Worm (Caenorhabditis elegans) whole organism, early embryonic: ENCODE results near the gene hsp-12.2.

Source experiments
- B0310.2 ChIP-seq: sonication (generic microtip); optimal IDR thresholded peaks from 2 replicates; lab custom pipeline; 2016; ENCODE audit warnings: mild to moderate bottlenecking, missing genetic modification characterization, missing compliant biosample characterization
- F13C5.2 ChIP-seq: sonication (generic microtip); optimal IDR thresholded peaks from 2 replicates; lab custom pipeline; 2017; ENCODE audit warnings: mild to moderate bottlenecking, missing genetic modification characterization, inconsistent platforms, missing compliant biosample characterization
- aly-1 ChIP-seq: sonication (generic microtip); optimal IDR thresholded peaks from 2 replicates; lab custom pipeline; 2016; ENCODE audit warnings: missing genetic modification characterization, missing compliant biosample characterization
- ama-1 ChIP-seq: fragments of 150-350 bp; optimal IDR thresholded peaks from 2 replicates; lab custom pipeline; 2014
- ceh-13 ChIP-seq: fragments of 200-800 bp; sonication (Bioruptor generic); optimal IDR thresholded peaks from 2 replicates; lab custom pipeline; 2018; ENCODE audit warnings: mild to moderate bottlenecking, missing genetic modification characterization, missing compliant biosample characterization
- ceh-36 ChIP-seq: sonication (generic microtip); optimal IDR thresholded peaks from 2 replicates; lab custom pipeline; 2016; ENCODE audit warnings: missing genetic modification characterization, inconsistent platforms, missing compliant biosample characterization
- ets-7 ChIP-seq: sonication (generic microtip); optimal IDR thresholded peaks from 2 replicates; lab custom pipeline; 2016; ENCODE audit warnings: missing genotype, missing genetic modification characterization, missing compliant biosample characterization
- flt-1 ChIP-seq: fragments of 200-800 bp; sonication (Bioruptor generic); IDR thresholded peaks from 2 replicates; pipeline ENCODE4 v1.3.6; 2022; ENCODE audit warnings: missing genetic modification characterization, missing compliant biosample characterization
- hmbx-1 ChIP-seq: sonication (generic microtip); optimal IDR thresholded peaks from 2 replicates; lab custom pipeline; 2016; ENCODE audit warnings: mild to moderate bottlenecking, missing genetic modification characterization, missing compliant biosample characterization
- hmg-4 ChIP-seq: fragments of 200-800 bp; sonication (Bioruptor generic); optimal IDR thresholded peaks from 2 replicates; lab custom pipeline; 2018; ENCODE audit warnings: mild to moderate bottlenecking, missing genetic modification characterization, missing compliant biosample characterization
- hnd-1 ChIP-seq: sonication (generic microtip); optimal IDR thresholded peaks from 2 replicates; lab custom pipeline; 2016; ENCODE audit warnings: missing genetic modification characterization, missing compliant biosample characterization
- pes-1 ChIP-seq: fragments of 200-800 bp; sonication (Bioruptor generic); IDR thresholded peaks from 2 replicates; pipeline ENCODE4 v1.3.6; 2022; ENCODE audit warnings: missing genetic modification reagents, missing genetic modification characterization, missing compliant biosample characterization
- scrt-1 ChIP-seq: fragments of 200-800 bp; sonication (Bioruptor generic); IDR thresholded peaks from 2 replicates; pipeline ENCODE4 v1.3.6; 2022; ENCODE audit warnings: missing genetic modification characterization, missing compliant biosample characterization
- sea-1 ChIP-seq: fragments of 200-800 bp; sonication (Bioruptor generic); conservative IDR thresholded peaks from 2 replicates; pipeline ENCODE4 v1.3.6; 2022; ENCODE audit warnings: missing genetic modification characterization, missing compliant biosample characterization
- tbx-11 ChIP-seq: fragments of 200-800 bp; sonication (Bioruptor generic); IDR thresholded peaks from 2 replicates; pipeline ENCODE4 v1.3.6; 2022; ENCODE audit warnings: missing genetic modification characterization, missing compliant biosample characterization
- tbx-37 ChIP-seq: fragments of 200-800 bp; sonication (Bioruptor generic); conservative IDR thresholded peaks from 2 replicates; pipeline ENCODE4 v1.3.6; 2022; ENCODE audit warnings: missing genetic modification reagents, missing genetic modification characterization, missing compliant biosample characterization
- tra-4 ChIP-seq: sonication (generic microtip); optimal IDR thresholded peaks from 2 replicates; lab custom pipeline; 2017; ENCODE audit warnings: missing genetic modification characterization, missing compliant biosample characterization

Gene hsp-12.2

DNA sequence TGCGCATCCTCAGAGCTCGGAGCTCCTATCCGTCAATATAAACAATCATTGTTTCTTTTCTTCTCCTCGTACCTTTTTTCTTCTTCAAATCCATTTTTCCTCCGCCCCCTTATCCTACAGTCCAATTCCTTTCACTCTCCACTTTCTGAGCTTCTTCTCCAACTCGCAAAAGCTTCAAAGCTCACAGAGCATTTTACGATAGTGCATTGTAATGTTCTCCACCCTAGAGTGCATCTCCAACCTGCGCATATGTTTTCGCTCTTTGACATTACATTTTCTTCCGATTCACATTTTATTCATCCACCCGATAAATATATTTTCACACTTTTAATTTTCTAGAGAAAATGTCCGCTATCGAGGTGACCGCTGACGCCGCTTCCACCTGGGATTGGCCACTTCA, at the start of gene hsp-12.2:
hsp-12.2 (plus strand) TSS at position 301 of the 400 bp plus-strand sequence.
- TF ChIP-seq ceh-36 (tag; lab: Kevin White, UChicago), result no peak
- no peak for TF ChIP-seq aly-1 (tag; lab: Kevin White, UChicago)
- TF ChIP-seq hmbx-1 (tag; lab: Kevin White, UChicago), result no peak
- TF ChIP-seq tra-4, result no peak
- no peak for TF ChIP-seq hmg-4 (GFP tag; lab: Kevin White, UChicago)
- no peak for TF ChIP-seq sea-1 (GFP tag; lab: Robert Waterston, UW)

DNA sequence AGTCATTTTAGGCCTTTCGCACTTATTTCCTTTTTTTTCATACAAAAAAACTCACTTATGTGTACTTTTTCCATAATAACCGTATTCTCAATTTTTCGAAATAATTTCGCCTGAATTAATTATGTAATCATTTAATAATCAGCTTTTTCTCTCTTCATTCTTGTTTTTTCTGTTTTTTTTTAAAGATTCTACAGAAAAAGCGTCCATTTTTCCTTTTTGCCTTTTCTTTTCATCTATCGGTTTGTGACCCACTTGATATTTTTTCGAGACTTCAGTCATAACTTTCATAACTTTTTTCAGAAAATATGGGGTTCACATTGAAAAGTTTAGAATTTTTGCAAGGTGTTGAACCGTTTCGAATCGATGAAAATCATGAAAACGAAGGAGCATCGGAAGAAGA, 49.6 kb upstream of the hsp-12.2 start, which contains the start of gene vms-1:
vms-1 (plus strand) TSS at position 301 of the 400 bp plus-strand sequence.
- no peak for TF ChIP-seq B0310.2
- TF ChIP-seq flt-1, result no peak
- no peak for TF ChIP-seq ama-1 (lab: Kevin White, UChicago)
- no peak for TF ChIP-seq sea-1 (GFP tag; lab: Robert Waterston, UW)
- TF ChIP-seq hnd-1 (tag; lab: Kevin White, UChicago), result no peak
- no peak for TF ChIP-seq ets-7
- TF ChIP-seq tbx-11 (GFP tag; lab: Robert Waterston, UW), result no peak
- TF ChIP-seq pes-1, result no peak
- TF ChIP-seq tra-4, result no peak
- TF ChIP-seq scrt-1 (GFP tag; lab: Robert Waterston, UW), result no peak
- TF ChIP-seq F13C5.2 (tag; lab: Kevin White, UChicago), result no peak
- TF ChIP-seq hmbx-1 (tag; lab: Kevin White, UChicago), result no peak
- TF ChIP-seq ceh-36 (tag; lab: Kevin White, UChicago), result no peak
- no peak for TF ChIP-seq tbx-37 (GFP tag; lab: Robert Waterston, UW)
- no peak for TF ChIP-seq hmg-4 (GFP tag; lab: Kevin White, UChicago)
- no peak for TF ChIP-seq ceh-13 (GFP tag; lab: Kevin White, UChicago)

DNA sequence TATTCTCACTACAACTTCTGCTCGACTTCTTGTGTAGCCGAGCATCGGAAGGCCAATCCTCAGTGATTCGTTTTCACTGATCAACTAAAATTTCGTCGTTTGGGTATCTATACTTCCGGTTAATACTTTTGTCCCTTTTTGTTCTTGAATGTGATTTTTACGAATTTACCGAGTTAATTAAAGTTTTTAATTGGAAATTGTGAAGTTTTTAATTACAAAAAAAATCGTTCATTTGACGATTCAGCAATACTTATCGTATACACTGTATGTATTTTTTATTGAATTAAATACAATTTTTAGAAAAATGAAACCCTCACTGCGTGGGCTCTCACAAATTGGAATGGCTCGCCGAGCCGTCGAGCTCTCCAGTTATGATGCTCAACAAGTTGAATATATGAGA, 46.5 kb upstream of the hsp-12.2 start, which contains the start of gene idi-1:
idi-1 (plus strand) TSS at position 301 of the 400 bp plus-strand sequence.
- TF ChIP-seq hnd-1 (tag; lab: Kevin White, UChicago) (no peak), hmg-4 (GFP tag; lab: Kevin White, UChicago) (no peak), F13C5.2 (tag; lab: Kevin White, UChicago) (no peak), ceh-36 (tag; lab: Kevin White, UChicago) (no peak), ama-1 (lab: Kevin White, UChicago) (no peak), tbx-11 (GFP tag; lab: Robert Waterston, UW) (no peak), ceh-13 (GFP tag; lab: Kevin White, UChicago) (no peak), tra-4 (no peak), aly-1 (tag; lab: Kevin White, UChicago) (no peak), flt-1 (no peak), tbx-37 (GFP tag; lab: Robert Waterston, UW) (no peak), hmbx-1 (tag; lab: Kevin White, UChicago) (no peak), ets-7 (no peak), scrt-1 (GFP tag; lab: Robert Waterston, UW) (no peak), pes-1 (no peak)

DNA sequence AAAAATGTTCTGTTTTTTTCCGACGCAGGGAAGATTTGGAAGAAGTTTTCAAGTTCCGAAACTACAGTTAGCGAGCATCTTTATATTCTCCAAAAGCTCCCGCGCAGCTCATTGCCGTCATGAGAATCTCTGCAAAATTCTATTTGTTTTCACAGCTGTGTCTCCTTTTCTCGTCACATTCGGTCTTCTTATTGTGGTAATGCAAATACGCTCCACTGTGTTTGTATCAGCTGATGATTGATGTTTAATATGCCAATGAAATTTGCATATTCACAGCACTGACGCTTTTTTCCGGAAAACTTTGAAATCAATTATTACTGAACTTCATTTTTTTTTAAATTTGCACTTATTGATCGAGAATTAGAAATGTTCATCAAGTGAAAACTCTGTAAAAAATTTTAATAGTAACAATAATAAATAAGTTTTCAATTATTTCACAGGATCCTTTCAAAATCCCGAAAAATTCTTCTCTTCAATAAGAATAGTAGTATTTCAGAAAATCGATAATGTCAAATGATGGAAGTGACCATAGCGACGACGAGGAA, 44.7 kb upstream of the hsp-12.2 start, which contains the start of gene K06H7.2:
K06H7.2 (plus strand) TSS at position 495 of the 545 bp plus-strand sequence.
- no peak for TF ChIP-seq scrt-1 (GFP tag; lab: Robert Waterston, UW)

DNA sequence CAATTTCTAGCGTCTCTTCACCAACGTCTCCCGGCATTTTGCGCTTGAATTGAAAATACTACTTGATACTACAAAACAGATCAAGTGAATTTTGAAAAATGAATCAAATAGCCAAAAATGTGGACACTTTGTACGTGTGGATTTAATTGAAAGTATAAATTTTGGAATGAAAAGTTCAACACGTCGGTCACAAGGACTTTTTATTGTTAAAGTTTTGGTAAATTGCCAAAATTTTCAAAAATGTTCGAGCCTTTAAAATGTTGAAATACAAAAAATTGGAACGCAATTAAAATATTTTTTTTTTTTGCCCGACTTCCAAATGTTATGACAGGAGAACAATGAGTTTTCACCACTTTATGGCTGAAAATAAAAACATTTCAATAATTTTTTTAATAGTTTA, 39.8 kb upstream of the hsp-12.2 start, which contains the start of gene K06H7.8:
K06H7.8 (minus strand) TSS at position 101 of the 400 bp plus-strand sequence.
- TF ChIP-seq hmg-4 (GFP tag; lab: Kevin White, UChicago) (no peak), scrt-1 (GFP tag; lab: Robert Waterston, UW) (no peak), F13C5.2 (tag; lab: Kevin White, UChicago) (no peak), tra-4 (no peak), ama-1 (lab: Kevin White, UChicago) (no peak), pes-1 (no peak), ceh-36 (tag; lab: Kevin White, UChicago) (no peak), B0310.2 (no peak), hmbx-1 (tag; lab: Kevin White, UChicago) (no peak), tbx-37 (GFP tag; lab: Robert Waterston, UW) (no peak), hnd-1 (tag; lab: Kevin White, UChicago) (no peak), aly-1 (tag; lab: Kevin White, UChicago) (no peak), tbx-11 (GFP tag; lab: Robert Waterston, UW) (no peak), flt-1 (no peak), sea-1 (GFP tag; lab: Robert Waterston, UW) (no peak)

DNA sequence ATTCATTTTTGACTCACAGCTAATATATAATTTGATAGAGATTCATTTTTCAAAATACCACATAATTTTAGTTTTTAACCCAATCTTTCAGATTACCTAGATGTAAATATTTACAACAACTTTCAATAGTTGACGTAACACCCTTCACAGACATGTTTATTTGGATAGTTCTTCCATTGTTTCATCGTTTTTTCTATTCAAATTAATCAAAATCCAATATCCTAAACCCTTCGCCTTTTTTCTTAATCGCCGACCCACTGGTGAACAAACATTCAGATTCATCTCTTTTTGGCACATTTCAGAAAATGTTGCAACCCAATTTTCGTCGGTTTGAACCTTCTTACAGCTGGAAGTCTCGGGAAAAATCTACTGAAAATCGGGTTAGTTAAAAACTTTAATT, 38.9 kb upstream of the hsp-12.2 start, which contains the start of gene K06H7.1:
K06H7.1 (plus strand) TSS at position 301 of the 400 bp plus-strand sequence.
- TF ChIP-seq hmbx-1 (tag; lab: Kevin White, UChicago) (no peak), ama-1 (lab: Kevin White, UChicago) (no peak), sea-1 (GFP tag; lab: Robert Waterston, UW) (no peak), tbx-37 (GFP tag; lab: Robert Waterston, UW) (no peak), F13C5.2 (tag; lab: Kevin White, UChicago) (no peak), flt-1 (no peak), ets-7 (no peak), aly-1 (tag; lab: Kevin White, UChicago) (no peak)

DNA sequence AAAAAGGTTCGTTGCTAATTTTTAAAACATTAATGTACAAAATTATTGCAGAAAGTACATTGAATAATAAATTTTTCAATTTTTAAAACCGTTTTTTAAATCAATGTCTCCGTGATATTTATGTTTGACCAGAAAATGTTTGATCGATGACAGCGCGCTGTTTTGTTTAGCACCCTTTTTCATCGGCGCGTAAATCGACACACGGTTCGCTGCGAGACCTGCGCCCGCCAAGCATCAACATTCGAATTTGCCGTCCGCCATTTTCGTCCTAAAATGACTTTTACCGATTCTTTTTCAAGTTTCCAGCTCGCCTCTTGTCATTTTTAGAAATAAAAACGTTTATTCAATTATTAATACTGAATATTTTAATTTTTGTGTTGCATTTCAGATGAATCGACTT, 36.9 kb upstream of the hsp-12.2 start, which contains the start of gene plk-1:
plk-1 (plus strand) TSS at position 389 of the 400 bp plus-strand sequence.
- TF ChIP-seq aly-1 (tag; lab: Kevin White, UChicago) (no peak), scrt-1 (GFP tag; lab: Robert Waterston, UW) (no peak), pes-1 (no peak)

DNA sequence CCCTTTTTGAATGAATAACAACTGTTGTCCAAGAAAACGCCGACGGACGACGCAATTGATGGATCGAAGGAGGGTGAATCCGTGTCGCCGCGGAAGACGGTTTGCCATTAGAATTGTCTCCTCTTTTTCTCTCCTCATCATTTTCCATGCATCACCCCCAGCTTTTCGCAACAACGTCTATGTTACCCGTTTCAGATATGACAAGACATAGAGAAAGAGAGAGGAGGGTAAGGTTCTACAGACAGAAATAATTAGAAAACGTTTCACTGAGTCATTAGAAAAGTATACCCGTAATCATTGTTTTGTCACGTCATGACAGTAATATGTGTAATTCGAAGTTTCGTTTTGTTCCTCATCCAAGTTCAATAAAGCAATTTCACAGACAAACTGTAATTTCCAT, 32.1 kb upstream of the hsp-12.2 start:
- no peak for TF ChIP-seq F13C5.2 (tag; lab: Kevin White, UChicago)
- TF ChIP-seq ceh-36 (tag; lab: Kevin White, UChicago), result no peak
- TF ChIP-seq tbx-11 (GFP tag; lab: Robert Waterston, UW), result no peak
- TF ChIP-seq aly-1 (tag; lab: Kevin White, UChicago), result no peak
- no peak for TF ChIP-seq ets-7
- no peak for TF ChIP-seq B0310.2
- TF ChIP-seq sea-1 (GFP tag; lab: Robert Waterston, UW), result no peak
- no peak for TF ChIP-seq pes-1
- no peak for TF ChIP-seq scrt-1 (GFP tag; lab: Robert Waterston, UW)
- no peak for TF ChIP-seq tra-4
- TF ChIP-seq hmbx-1 (tag; lab: Kevin White, UChicago), result no peak
- TF ChIP-seq flt-1, result no peak
- TF ChIP-seq hmg-4 (GFP tag; lab: Kevin White, UChicago), result no peak
- no peak for TF ChIP-seq ama-1 (lab: Kevin White, UChicago)
- no peak for TF ChIP-seq tbx-37 (GFP tag; lab: Robert Waterston, UW)
- TF ChIP-seq ceh-13 (GFP tag; lab: Kevin White, UChicago), result no peak
- TF ChIP-seq hnd-1 (tag; lab: Kevin White, UChicago), result no peak
